Fruit fly (Drosophila melanogaster) whole organism, wandering third instar larva: ENCODE results near the gene CG12814.

Experiments
- Abd-B ChIP-seq: fragments of >200 bp; optimal IDR thresholded peaks from 2 replicates; lab custom pipeline; 2017; ENCODE audit warnings: missing biosample characterization, missing genetic modification characterization
- CG9705 ChIP-seq: fragments of 200-800 bp; sonication (Bioruptor generic); optimal IDR thresholded peaks from 2 replicates; lab custom pipeline; 2018; ENCODE audit warnings: missing biosample characterization, mild to moderate bottlenecking, missing genetic modification characterization
- CrebA ChIP-seq: fragments of 200-800 bp; sonication (Bioruptor generic); optimal IDR thresholded peaks from 2 replicates; lab custom pipeline; 2016; ENCODE audit warnings: missing biosample characterization, mild to moderate bottlenecking, missing genetic modification characterization, borderline replicate concordance
- Dfd ChIP-seq: fragments of >200 bp; optimal IDR thresholded peaks from 2 replicates; lab custom pipeline; 2017; ENCODE audit warnings: missing biosample characterization, missing genetic modification characterization
- Dif ChIP-seq: fragments of 200-275, 200-300 bp; sonication (Bioruptor generic); optimal IDR thresholded peaks from 2 replicates; lab custom pipeline; 2018; ENCODE audit warnings: missing biosample characterization, missing genetic modification characterization; ENCODE audit not compliant: partially characterized antibody
- GATAd ChIP-seq: sonication (Bioruptor generic); optimal IDR thresholded peaks from 2 replicates; lab custom pipeline; 2016; ENCODE audit warnings: missing biosample characterization, missing genetic modification characterization
- Hnf4 ChIP-seq: fragments of 200-800 bp; sonication (Bioruptor generic); optimal IDR thresholded peaks from 2 replicates; lab custom pipeline; 2016; ENCODE audit warnings: missing biosample characterization, mild to moderate bottlenecking, missing genetic modification characterization
- Hr78 ChIP-seq: fragments of >200 bp; optimal IDR thresholded peaks from 2 replicates; lab custom pipeline; 2017; ENCODE audit warnings: missing biosample characterization, missing genetic modification characterization
- Hr83 ChIP-seq: fragments of 200-300 bp; sonication (Bioruptor generic); optimal IDR thresholded peaks from 2 replicates; lab custom pipeline; 2016; ENCODE audit warnings: missing biosample characterization, mild to moderate bottlenecking, missing genetic modification characterization, moderate library complexity; ENCODE audit not compliant: poor library complexity, severe bottlenecking
- Jra ChIP-seq: sonication (Bioruptor generic); optimal IDR thresholded peaks from 2 replicates; lab custom pipeline; 2016; ENCODE audit warnings: missing biosample characterization, missing genetic modification characterization
- Mio ChIP-seq: sonication (Bioruptor generic); optimal IDR thresholded peaks from 2 replicates; lab custom pipeline; 2016; ENCODE audit warnings: missing biosample characterization, missing genetic modification characterization
- Myc ChIP-seq: fragments of >200 bp; optimal IDR thresholded peaks from 2 replicates; lab custom pipeline; 2017
- N ChIP-seq: fragments of >200 bp; optimal IDR thresholded peaks from 2 replicates; lab custom pipeline; 2018; ENCODE audit warnings: missing biosample characterization, missing external identifiers, missing genetic modification characterization
- Rel ChIP-seq, 2 experiments: fragments of 200-800 bp; sonication (Bioruptor generic) in 1 of 2; optimal IDR thresholded peaks; 2 replicates in 1 of 2; 3 replicates in 1 of 2; lab custom pipeline; 2016 to 2019; ENCODE audit warnings: mild to moderate bottlenecking in 2 of 2, missing biosample characterization in 2 of 2, missing genetic modification characterization in 2 of 2, moderate library complexity in 1 of 2
- Sp1 ChIP-seq: fragments of 200-800 bp; sonication (Bioruptor generic); optimal IDR thresholded peaks from 3 replicates; lab custom pipeline; 2019; ENCODE audit warnings: missing biosample characterization, mild to moderate bottlenecking, missing genetic modification characterization, moderate library complexity
- Vsx2 ChIP-seq: fragments of 200-300, 225-300 bp; sonication (Bioruptor generic); optimal IDR thresholded peaks from 2 replicates; lab custom pipeline; 2018; ENCODE audit warnings: missing biosample characterization, missing genetic modification characterization; ENCODE audit not compliant: partially characterized antibody
- brk ChIP-seq: fragments of 200-800 bp; sonication (Bioruptor generic); optimal IDR thresholded peaks from 2 replicates; lab custom pipeline; 2016; ENCODE audit warnings: missing biosample characterization, mild to moderate bottlenecking, missing genetic modification characterization
- dl ChIP-seq, 2 experiments: fragments of 175-275, 200-275 bp in 1 of 2; fragments of 200-275 bp in 1 of 2; sonication (Bioruptor generic); optimal IDR thresholded peaks; lab custom pipeline; 2018; ENCODE audit warnings: mild to moderate bottlenecking in 2 of 2, missing biosample characterization in 2 of 2, missing genetic modification characterization in 2 of 2, moderate library complexity in 2 of 2; ENCODE audit not compliant: partially characterized antibody in 2 of 2, insufficient read depth in 1 of 2
- dmrt93B ChIP-seq: fragments of 200-800 bp; sonication (Bioruptor generic); optimal IDR thresholded peaks from 2 replicates; lab custom pipeline; 2018; ENCODE audit warnings: missing biosample characterization, mild to moderate bottlenecking, missing genetic modification characterization
- dsf ChIP-seq: sonication (Bioruptor generic); optimal IDR thresholded peaks from 2 replicates; lab custom pipeline; 2016; ENCODE audit warnings: missing biosample characterization, missing genetic modification characterization, borderline replicate concordance
- foxo ChIP-seq, 2 experiments: fragments of 200-800 bp; sonication (Bioruptor generic); optimal IDR thresholded peaks; 2 replicates in 1 of 2; 3 replicates in 1 of 2; lab custom pipeline; 2016 to 2017; ENCODE audit warnings: missing biosample characterization in 2 of 2, missing genetic modification characterization in 2 of 2
- fru ChIP-seq: fragments of 200-800 bp; sonication (Bioruptor generic); optimal IDR thresholded peaks from 3 replicates; lab custom pipeline; 2016; ENCODE audit warnings: missing biosample characterization, mild to moderate bottlenecking, missing genetic modification characterization
- jim ChIP-seq: fragments of 175-275, 200-325 bp; sonication (Bioruptor generic); optimal IDR thresholded peaks from 2 replicates; lab custom pipeline; 2016; ENCODE audit warnings: missing biosample characterization, mild to moderate bottlenecking, missing genetic modification characterization
- lola ChIP-seq: fragments of >200 bp; optimal IDR thresholded peaks from 2 replicates; lab custom pipeline; 2017; ENCODE audit warnings: missing biosample characterization, missing genetic modification characterization
- pan ChIP-seq: fragments of >200 bp; optimal IDR thresholded peaks from 2 replicates; lab custom pipeline; 2017
- psq ChIP-seq: fragments of 200-800 bp; sonication (Bioruptor generic); optimal IDR thresholded peaks from 3 replicates; lab custom pipeline; 2017; ENCODE audit warnings: missing biosample characterization, mild to moderate bottlenecking, missing genetic modification characterization, moderate library complexity
- rgr ChIP-seq: fragments of 200-800 bp; sonication (Bioruptor generic); optimal IDR thresholded peaks from 3 replicates; lab custom pipeline; 2016; ENCODE audit warnings: missing biosample characterization, mild to moderate bottlenecking, missing genetic modification characterization
- sage ChIP-seq: fragments of 200-800 bp; sonication (Bioruptor generic); optimal IDR thresholded peaks from 2 replicates; lab custom pipeline; 2016; ENCODE audit warnings: missing biosample characterization, mild to moderate bottlenecking, missing genetic modification characterization
- tai ChIP-seq: sonication (Bioruptor generic); optimal IDR thresholded peaks from 2 replicates; lab custom pipeline; 2016; ENCODE audit warnings: missing biosample characterization, missing genetic modification characterization
- usp ChIP-seq: fragments of >200 bp; optimal IDR thresholded peaks from 2 replicates; lab custom pipeline; 2017; ENCODE audit warnings: missing biosample characterization, missing genetic modification characterization

The CG12814 gene

dm6 chr3R:10212799-10213198 lies 23.4 kb upstream of the CG12814 start, which contains the start of gene Timp:
TSS of gene Timp (minus strand) at chr3R:10213007.
- no peak for TF ChIP-seq dsf (GFP tag; lab: Kevin White, UChicago)
- no peak for TF ChIP-seq psq (GFP tag; lab: Kevin White, UChicago)
- TF ChIP-seq Mio (GFP tag; lab: Kevin White, UChicago), result no peak
- no peak for TF ChIP-seq CrebA (GFP tag; lab: Kevin White, UChicago)
- no peak for TF ChIP-seq Sp1
- no peak for TF ChIP-seq rgr (GFP tag; lab: Kevin White, UChicago)
- TF ChIP-seq pan (lab: Kevin White, UChicago), result no peak
- no peak for TF ChIP-seq Dfd (GFP tag; lab: Kevin White, UChicago)
- TF ChIP-seq Hr78, result no peak
- TF ChIP-seq Jra (GFP tag; lab: Kevin White, UChicago), result no peak
- TF ChIP-seq Hr83 (GFP tag; lab: Kevin White, UChicago), result no peak
- no peak for TF ChIP-seq brk (GFP tag; lab: Kevin White, UChicago)
- no peak for TF ChIP-seq usp (GFP tag; lab: Kevin White, UChicago)
- TF ChIP-seq Abd-B (GFP tag; lab: Kevin White, UChicago), result no peak
- no peak for TF ChIP-seq GATAd (GFP tag; lab: Kevin White, UChicago)
- TF ChIP-seq dl (GFP tag; optimal IDR thresholded peaks at IDR 0.05; lab: Kevin White, UChicago; ENCODE audit: insufficient read depth in 1 of 2, partially characterized antibody in 2 of 2), result no peak

dm6 chr3R:10206740-10207139 lies 17.3 kb upstream of the CG12814 start:
- TF ChIP-seq Jra (GFP tag; lab: Kevin White, UChicago) (no peak), sage (GFP tag; lab: Kevin White, UChicago) (no peak), Hnf4 (GFP tag; lab: Kevin White, UChicago) (no peak), Hr83 (GFP tag; lab: Kevin White, UChicago) (no peak), Mio (GFP tag; lab: Kevin White, UChicago) (no peak), Abd-B (GFP tag; lab: Kevin White, UChicago) (no peak), lola (GFP tag; lab: Kevin White, UChicago) (no peak), usp (GFP tag; lab: Kevin White, UChicago) (no peak), Vsx2 (GFP tag; lab: Kevin White, UChicago) (no peak), tai (GFP tag; lab: Kevin White, UChicago) (no peak), CG9705 (GFP tag; lab: Kevin White, UChicago) (no peak), fru (no peak), N (no peak), dmrt93B (GFP tag; lab: Kevin White, UChicago) (no peak)

DNA sequence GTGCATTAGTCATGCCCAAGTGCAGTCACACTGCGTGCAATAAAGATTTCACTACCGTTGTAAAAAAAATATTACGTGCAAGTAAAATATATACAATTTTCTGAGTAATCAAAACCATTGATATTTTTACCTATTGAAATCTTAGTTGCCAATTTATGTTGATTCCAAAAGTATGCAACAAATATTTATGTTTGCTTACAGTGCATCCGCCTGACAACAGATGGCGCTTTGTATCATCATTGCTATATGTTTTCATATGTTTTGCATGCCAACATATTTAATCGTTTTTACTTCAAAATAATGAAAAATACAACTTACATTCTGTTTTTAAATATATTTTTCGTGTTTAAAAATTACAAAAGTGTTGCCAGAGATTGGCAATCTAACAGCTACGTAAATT lies 14.2 kb upstream of the CG12814 start:
- TF ChIP-seq Sp1 (no peak), psq (GFP tag; lab: Kevin White, UChicago) (no peak), Jra (GFP tag; lab: Kevin White, UChicago) (no peak), sage (GFP tag; lab: Kevin White, UChicago) (no peak), Hnf4 (GFP tag; lab: Kevin White, UChicago) (peak; percentile 5), tai (GFP tag; lab: Kevin White, UChicago) (peak; percentile 9), dl (GFP tag; optimal IDR thresholded peaks at IDR 0.05; lab: Kevin White, UChicago; ENCODE audit: insufficient read depth in 1 of 2, partially characterized antibody in 2 of 2) (no peak), GATAd (GFP tag; lab: Kevin White, UChicago) (no peak), jim (GFP tag; lab: Kevin White, UChicago) (no peak), foxo (GFP tag; optimal IDR thresholded peaks at IDR 0.05; lab: Kevin White, UChicago) (no peak), Dif (GFP tag; lab: Kevin White, UChicago) (no peak), dsf (GFP tag; lab: Kevin White, UChicago) (no peak), brk (GFP tag; lab: Kevin White, UChicago) (no peak), Rel (GFP tag; optimal IDR thresholded peaks at IDR 0.05; lab: Kevin White, UChicago) (no peak), Rel (tag; optimal IDR thresholded peaks at IDR 0.05; lab: Kevin White, UChicago) (no peak), Myc (peak; percentile 64), CrebA (GFP tag; lab: Kevin White, UChicago) (no peak), rgr (GFP tag; lab: Kevin White, UChicago) (peak; percentile 9), Mio (GFP tag; lab: Kevin White, UChicago) (no peak), Dfd (GFP tag; lab: Kevin White, UChicago) (no peak)
